Worm (Caenorhabditis elegans): ENCODE data around the gene srsx-34.

Gene srsx-34

DNA sequence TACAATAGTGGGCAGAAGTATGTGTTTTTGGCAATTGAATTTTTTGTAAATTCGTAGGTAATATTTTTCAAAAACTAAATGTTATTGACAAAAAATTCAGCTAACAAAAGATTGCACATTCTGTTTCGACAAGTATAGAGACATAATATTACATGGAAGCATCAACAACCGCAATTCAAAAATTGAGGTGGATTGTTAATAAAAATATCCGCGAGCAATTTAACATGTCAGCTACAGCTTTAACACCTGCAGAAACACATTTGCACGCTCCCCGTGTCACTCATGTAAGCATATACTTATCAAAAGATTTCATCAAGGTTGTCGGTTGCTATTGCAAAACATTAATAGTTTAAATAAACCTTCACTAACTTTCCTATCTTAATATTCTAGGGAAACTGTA is at the start of gene srsx-34:
TSS of gene srsx-34 (plus strand) at position 301 of the 400 bp plus-strand sequence.
- TF ChIP-seq flt-1 (GFP tag; IDR thresholded peaks at IDR 0.05) (no peak), med-1 (GFP tag; optimal IDR thresholded peaks at IDR 0.05; ENCODE audit: insufficient read depth) (no peak), klf-2 (GFP tag; conservative IDR thresholded peaks at IDR 0.05) (no peak), ztf-23 (GFP tag; IDR thresholded peaks at IDR 0.05) (no peak), tab-1 (GFP tag; IDR thresholded peaks at IDR 0.05) (no peak), ref-1 (GFP tag; conservative IDR thresholded peaks at IDR 0.05) (no peak), T22C8.4 (GFP tag; IDR thresholded peaks at IDR 0.05) (no peak), ztf-29 (GFP tag; IDR thresholded peaks at IDR 0.05) (no peak)

DNA sequence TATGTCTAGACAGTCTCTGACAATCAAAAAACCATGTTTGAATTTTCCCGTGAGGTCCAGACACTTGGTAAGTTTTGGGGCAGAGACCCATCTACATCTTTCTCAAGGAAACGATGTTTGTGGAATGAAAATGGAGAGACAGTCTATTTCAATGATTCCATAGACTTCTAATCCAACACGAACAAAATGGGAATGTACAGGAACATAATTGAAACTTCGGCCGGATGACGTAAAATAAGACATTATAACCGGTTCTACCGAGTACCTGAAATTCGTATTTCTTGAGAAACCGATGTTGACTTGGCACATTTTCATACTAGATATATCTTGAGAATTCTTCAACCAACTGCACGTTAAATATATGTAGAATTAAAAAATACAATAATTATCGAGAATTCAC is 47.7 kb upstream of the srsx-34 start, which contains the start of gene str-87:
TSS of gene str-87 (minus strand) at position 101 of the 400 bp plus-strand sequence.
- no peak for TF ChIP-seq klf-2 (GFP tag; conservative IDR thresholded peaks at IDR 0.05)
- no peak for TF ChIP-seq T22C8.4 (GFP tag; IDR thresholded peaks at IDR 0.05)
- TF ChIP-seq med-1 (GFP tag; optimal IDR thresholded peaks at IDR 0.05; ENCODE audit: insufficient read depth), result no peak
- no peak for TF ChIP-seq ztf-29 (GFP tag; IDR thresholded peaks at IDR 0.05)
- TF ChIP-seq cog-1 (tag; optimal IDR thresholded peaks at IDR 0.05), result no peak
- no peak for TF ChIP-seq flt-1 (GFP tag; IDR thresholded peaks at IDR 0.05)
- no peak for TF ChIP-seq tab-1 (GFP tag; IDR thresholded peaks at IDR 0.05)
- TF ChIP-seq ztf-23 (GFP tag; IDR thresholded peaks at IDR 0.05), result no peak
- no peak for TF ChIP-seq ref-1 (GFP tag; conservative IDR thresholded peaks at IDR 0.05)

DNA sequence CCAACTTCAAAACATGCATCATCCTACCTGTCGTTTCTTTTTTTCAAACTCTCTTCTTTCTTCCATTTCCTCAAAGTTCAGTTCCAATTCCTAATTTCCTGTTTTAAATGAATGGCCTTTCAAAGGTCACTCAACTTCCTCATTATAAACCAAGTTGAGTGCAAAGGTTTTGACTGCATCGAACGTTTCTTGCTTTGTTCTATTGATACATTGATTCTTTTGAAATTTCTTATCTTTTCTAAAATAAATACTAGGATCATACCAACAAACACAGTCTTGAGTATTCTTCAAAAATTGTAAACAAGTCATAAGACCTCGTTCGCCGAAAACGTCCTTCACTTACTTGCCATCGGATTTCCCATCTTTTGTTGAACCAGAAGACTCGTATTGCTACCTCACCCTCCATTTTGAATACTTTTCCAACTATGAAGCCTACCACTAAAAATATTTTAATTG is 45.6 kb upstream of the srsx-34 start, which contains the start of gene F59E11.7:
TSS of gene F59E11.7 (plus strand) at position 51 of the 456 bp plus-strand sequence.
- no peak for TF ChIP-seq ztf-29 (GFP tag; IDR thresholded peaks at IDR 0.05)
- no peak for TF ChIP-seq ztf-23 (GFP tag; IDR thresholded peaks at IDR 0.05)
- TF ChIP-seq klf-2 (GFP tag; conservative IDR thresholded peaks at IDR 0.05), result no peak
- no peak for TF ChIP-seq med-1 (GFP tag; optimal IDR thresholded peaks at IDR 0.05; ENCODE audit: insufficient read depth)
- no peak for TF ChIP-seq cog-1 (tag; optimal IDR thresholded peaks at IDR 0.05)
- no peak for TF ChIP-seq flt-1 (GFP tag; IDR thresholded peaks at IDR 0.05)
- TF ChIP-seq ref-1 (GFP tag; conservative IDR thresholded peaks at IDR 0.05), result no peak
- TF ChIP-seq tab-1 (GFP tag; IDR thresholded peaks at IDR 0.05), result no peak
- TF ChIP-seq T22C8.4 (GFP tag; IDR thresholded peaks at IDR 0.05), result no peak

DNA sequence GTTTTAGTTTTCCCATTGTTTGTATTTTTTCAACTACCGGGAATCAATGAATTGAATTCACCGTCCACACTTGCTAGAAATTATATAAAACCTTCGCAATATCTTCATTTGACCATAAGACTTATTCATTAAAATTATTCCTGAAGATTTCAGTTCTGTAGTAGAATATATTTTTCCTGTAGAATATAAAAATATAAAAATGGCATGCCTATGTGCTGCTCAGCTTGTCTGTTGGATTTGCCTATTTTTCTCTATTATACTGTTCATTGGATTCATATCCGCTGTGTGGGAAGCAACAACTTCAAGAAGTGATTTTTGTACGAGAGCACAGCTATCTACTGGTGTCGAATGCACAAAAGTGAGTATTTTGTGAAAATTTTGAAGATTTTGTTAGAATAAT is 44.1 kb upstream of the srsx-34 start, which contains the start of gene F59E11.6:
TSS of gene F59E11.6 (plus strand) at position 111 of the 400 bp plus-strand sequence.
- TF ChIP-seq ztf-23 (GFP tag; IDR thresholded peaks at IDR 0.05), result no peak
- TF ChIP-seq med-1 (GFP tag; optimal IDR thresholded peaks at IDR 0.05; ENCODE audit: insufficient read depth), result no peak
- TF ChIP-seq ztf-29 (GFP tag; IDR thresholded peaks at IDR 0.05), result no peak
- TF ChIP-seq klf-2 (GFP tag; conservative IDR thresholded peaks at IDR 0.05), result no peak
- TF ChIP-seq tab-1 (GFP tag; IDR thresholded peaks at IDR 0.05), result no peak
- no peak for TF ChIP-seq cog-1 (tag; optimal IDR thresholded peaks at IDR 0.05)

DNA sequence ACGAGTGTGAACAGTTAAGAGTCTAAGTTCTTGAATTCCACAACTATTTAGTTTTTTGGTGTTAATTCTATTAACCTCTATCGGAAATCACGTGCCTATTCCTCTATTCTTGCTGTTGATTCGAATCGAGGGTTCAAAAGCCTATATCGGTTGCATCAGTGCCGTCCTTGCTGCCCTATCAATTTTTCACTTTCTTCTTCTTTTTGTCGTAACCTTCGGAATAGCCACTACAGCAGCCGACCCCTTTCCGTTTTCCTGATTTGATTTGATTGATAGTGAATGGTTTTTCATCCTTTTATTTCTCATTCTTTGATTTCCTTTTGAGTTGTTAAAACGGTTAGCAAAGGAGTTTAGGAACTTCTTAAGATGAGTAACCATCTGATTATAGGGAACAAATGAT is 41.5 kb upstream of the srsx-34 start:
- TF ChIP-seq ztf-23 (GFP tag; IDR thresholded peaks at IDR 0.05), result no peak
- TF ChIP-seq tab-1 (GFP tag; IDR thresholded peaks at IDR 0.05), result no peak
- no peak for TF ChIP-seq klf-2 (GFP tag; conservative IDR thresholded peaks at IDR 0.05)
- TF ChIP-seq cog-1 (tag; optimal IDR thresholded peaks at IDR 0.05), result no peak
- no peak for TF ChIP-seq ztf-29 (GFP tag; IDR thresholded peaks at IDR 0.05)
- no peak for TF ChIP-seq T22C8.4 (GFP tag; IDR thresholded peaks at IDR 0.05)
- no peak for TF ChIP-seq flt-1 (GFP tag; IDR thresholded peaks at IDR 0.05)
- TF ChIP-seq med-1 (GFP tag; optimal IDR thresholded peaks at IDR 0.05; ENCODE audit: insufficient read depth), result no peak
- no peak for TF ChIP-seq ref-1 (GFP tag; conservative IDR thresholded peaks at IDR 0.05)

DNA sequence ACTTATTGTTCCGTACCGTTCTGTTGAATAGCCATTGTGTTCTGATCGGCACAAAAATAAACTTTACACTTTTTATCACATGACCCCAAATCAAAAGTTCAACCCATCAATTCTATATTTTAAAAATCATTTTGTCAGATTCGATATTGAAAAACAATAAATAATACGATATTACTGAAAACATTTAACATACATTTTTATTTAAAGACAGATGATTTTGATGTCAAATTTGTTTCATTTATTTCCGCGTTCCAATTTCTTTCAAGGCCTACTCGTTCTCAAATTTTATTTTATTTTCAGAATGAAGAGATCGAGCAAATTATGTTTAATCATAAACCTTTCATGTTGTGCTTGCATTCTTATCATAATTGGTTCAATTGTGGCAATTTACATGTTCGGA is 41.0 kb upstream of the srsx-34 start, which contains the start of gene F59E11.5:
TSS of gene F59E11.5 (plus strand) at position 301 of the 400 bp plus-strand sequence.
- TF ChIP-seq ref-1 (GFP tag; conservative IDR thresholded peaks at IDR 0.05) (no peak), flt-1 (GFP tag; IDR thresholded peaks at IDR 0.05) (no peak), cog-1 (tag; optimal IDR thresholded peaks at IDR 0.05) (no peak), tab-1 (GFP tag; IDR thresholded peaks at IDR 0.05) (no peak), med-1 (GFP tag; optimal IDR thresholded peaks at IDR 0.05; ENCODE audit: insufficient read depth) (no peak), T22C8.4 (GFP tag; IDR thresholded peaks at IDR 0.05) (no peak), ztf-23 (GFP tag; IDR thresholded peaks at IDR 0.05) (no peak), ztf-29 (GFP tag; IDR thresholded peaks at IDR 0.05) (no peak), klf-2 (GFP tag; conservative IDR thresholded peaks at IDR 0.05) (no peak)

DNA sequence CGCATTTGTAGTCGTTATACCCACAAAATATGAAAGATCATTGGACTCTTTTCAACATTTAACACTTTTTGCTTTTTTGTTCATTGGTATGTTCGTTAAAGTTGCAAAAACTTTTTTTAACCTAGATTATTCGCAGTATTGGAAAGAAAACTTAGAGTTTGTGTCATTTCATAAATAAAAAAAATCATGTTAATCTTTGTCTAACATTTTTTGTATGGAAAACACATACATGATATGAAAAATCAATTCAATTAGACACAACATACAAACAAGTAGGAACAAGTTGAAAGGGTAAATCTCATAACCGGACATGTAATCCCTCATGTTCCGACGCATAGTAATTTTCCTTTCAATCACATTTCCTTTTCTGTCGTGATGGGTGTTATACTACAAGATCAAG is 34.6 kb upstream of the srsx-34 start, which contains the start of gene F59E11.2:
TSS of gene F59E11.2 (plus strand) at position 301 of the 400 bp plus-strand sequence.
- TF ChIP-seq tab-1 (GFP tag; IDR thresholded peaks at IDR 0.05) (no peak), cog-1 (tag; optimal IDR thresholded peaks at IDR 0.05) (no peak), ztf-23 (GFP tag; IDR thresholded peaks at IDR 0.05) (no peak), klf-2 (GFP tag; conservative IDR thresholded peaks at IDR 0.05) (no peak), T22C8.4 (GFP tag; IDR thresholded peaks at IDR 0.05) (no peak), ref-1 (GFP tag; conservative IDR thresholded peaks at IDR 0.05) (no peak), med-1 (GFP tag; optimal IDR thresholded peaks at IDR 0.05; ENCODE audit: insufficient read depth) (no peak), ztf-29 (GFP tag; IDR thresholded peaks at IDR 0.05) (no peak), flt-1 (GFP tag; IDR thresholded peaks at IDR 0.05) (no peak)

DNA sequence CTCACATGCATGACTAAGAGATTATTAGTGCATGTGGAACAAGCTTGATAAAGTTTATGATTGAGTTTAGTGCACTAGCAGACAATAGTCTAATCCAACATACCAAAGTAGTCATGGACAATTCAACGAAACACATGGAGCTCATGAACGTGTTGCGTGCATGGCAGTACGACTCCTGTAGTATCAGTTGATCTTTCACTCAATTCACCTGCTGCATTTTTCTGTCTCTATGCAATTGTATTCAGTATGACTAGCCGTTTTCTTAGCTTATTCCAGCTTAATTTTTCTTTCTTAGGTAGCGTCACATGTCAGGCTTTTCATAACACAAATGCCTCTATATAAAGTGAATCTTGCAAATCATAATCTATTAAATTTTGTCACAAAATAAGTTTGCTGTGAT is 32.5 kb upstream of the srsx-34 start, which contains the start of gene srx-1:
TSS of gene srx-1 (plus strand) at position 382 of the 400 bp plus-strand sequence.
- TF ChIP-seq klf-2 (GFP tag; conservative IDR thresholded peaks at IDR 0.05), result no peak
- no peak for TF ChIP-seq tab-1 (GFP tag; IDR thresholded peaks at IDR 0.05)
- no peak for TF ChIP-seq cog-1 (tag; optimal IDR thresholded peaks at IDR 0.05)
- no peak for TF ChIP-seq ref-1 (GFP tag; conservative IDR thresholded peaks at IDR 0.05)
- TF ChIP-seq ztf-29 (GFP tag; IDR thresholded peaks at IDR 0.05), result no peak
- TF ChIP-seq flt-1 (GFP tag; IDR thresholded peaks at IDR 0.05), result no peak
- no peak for TF ChIP-seq med-1 (GFP tag; optimal IDR thresholded peaks at IDR 0.05; ENCODE audit: insufficient read depth)
- TF ChIP-seq ztf-23 (GFP tag; IDR thresholded peaks at IDR 0.05), result no peak
- TF ChIP-seq T22C8.4 (GFP tag; IDR thresholded peaks at IDR 0.05), result no peak

DNA sequence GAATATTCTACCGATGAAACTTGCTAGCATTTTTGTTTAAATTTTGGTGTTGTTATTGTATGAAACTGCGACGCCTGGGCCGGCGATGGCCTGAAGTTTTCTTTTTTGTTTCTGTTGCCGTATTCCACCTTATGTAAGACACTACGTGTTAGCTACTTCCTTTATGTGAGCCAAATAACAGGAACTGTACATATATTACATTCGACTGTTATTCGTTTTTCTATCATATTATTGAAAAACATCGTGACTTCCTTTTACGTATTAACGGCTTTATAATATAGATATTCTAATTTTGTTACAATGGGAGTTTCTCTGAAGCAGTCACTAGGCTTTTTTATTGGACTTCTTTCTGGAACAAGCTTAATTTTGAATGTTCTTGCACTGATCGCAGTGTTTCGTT is 30.5 kb upstream of the srsx-34 start, which contains the start of gene srx-3:
TSS of gene srx-3 (plus strand) at position 301 of the 400 bp plus-strand sequence.
- TF ChIP-seq med-1 (GFP tag; optimal IDR thresholded peaks at IDR 0.05; ENCODE audit: insufficient read depth) (no peak), cog-1 (tag; optimal IDR thresholded peaks at IDR 0.05) (no peak), ref-1 (GFP tag; conservative IDR thresholded peaks at IDR 0.05) (no peak), ztf-29 (GFP tag; IDR thresholded peaks at IDR 0.05) (no peak)
